Worm (Caenorhabditis elegans): ENCODE results near the gene spp-18.

Gene spp-18

DNA sequence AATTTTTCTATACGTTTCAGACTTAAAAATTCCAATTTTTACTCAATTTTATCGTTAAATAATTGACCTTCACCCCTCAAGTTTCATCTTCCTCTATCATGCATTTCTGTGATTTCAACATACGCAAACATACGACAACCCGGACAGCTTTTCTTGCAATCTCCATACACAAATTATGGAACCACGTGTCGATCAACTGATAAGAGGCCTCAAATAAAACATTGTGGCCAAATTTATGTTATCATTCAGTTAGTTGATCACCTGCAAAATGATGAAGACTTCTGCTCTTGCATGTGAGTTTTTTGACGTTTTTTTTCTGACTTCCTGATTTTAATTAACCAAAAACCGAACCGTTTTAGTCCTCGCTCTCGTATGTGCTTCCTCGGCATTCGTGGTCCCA, at the start of gene spp-18:
spp-18 (plus strand) TSS at position 257 of the 400 bp plus-strand sequence.
- TF ChIP-seq sea-1 (GFP tag; conservative IDR thresholded peaks at IDR 0.05) (no peak), hnd-1 (tag; optimal IDR thresholded peaks at IDR 0.05) (no peak), ceh-36 (tag; optimal IDR thresholded peaks at IDR 0.05) (no peak), B0310.2 (tag; optimal IDR thresholded peaks at IDR 0.05) (no peak), ama-1 (optimal IDR thresholded peaks at IDR 0.05) (no peak), scrt-1 (GFP tag; IDR thresholded peaks at IDR 0.05) (no peak), ceh-13 (GFP tag; optimal IDR thresholded peaks at IDR 0.05) (no peak), tra-4 (tag; optimal IDR thresholded peaks at IDR 0.05) (no peak), ets-7 (tag; optimal IDR thresholded peaks at IDR 0.05) (no peak), tbx-11 (GFP tag; IDR thresholded peaks at IDR 0.05) (no peak), flt-1 (GFP tag; IDR thresholded peaks at IDR 0.05) (no peak), aly-1 (tag; optimal IDR thresholded peaks at IDR 0.05) (no peak), hmbx-1 (tag; optimal IDR thresholded peaks at IDR 0.05) (no peak)

DNA sequence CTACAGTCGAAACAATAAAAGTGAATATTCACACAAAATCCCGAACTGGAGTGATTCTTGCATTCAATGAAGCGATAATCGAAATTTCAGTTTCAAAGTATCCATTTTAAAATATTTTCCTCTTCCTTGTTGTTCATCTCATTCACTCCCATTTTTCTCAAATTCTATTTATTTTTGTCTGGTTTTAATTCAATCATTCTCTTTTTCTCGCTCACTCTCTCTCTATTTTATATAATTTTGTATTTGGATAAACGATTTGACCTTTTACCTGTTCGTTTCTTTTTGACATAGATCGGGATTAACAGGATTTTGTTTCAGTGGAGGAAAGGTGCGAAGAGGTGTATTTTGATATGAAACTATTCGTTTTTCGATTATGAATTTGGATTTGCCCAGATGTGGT, 47.5 kb upstream of the spp-18 start, which contains the start of gene T05A1.5:
T05A1.5 (plus strand) TSS at position 301 of the 400 bp plus-strand sequence.
- TF ChIP-seq sea-1 (GFP tag; conservative IDR thresholded peaks at IDR 0.05) (no peak), ceh-36 (tag; optimal IDR thresholded peaks at IDR 0.05) (no peak)

DNA sequence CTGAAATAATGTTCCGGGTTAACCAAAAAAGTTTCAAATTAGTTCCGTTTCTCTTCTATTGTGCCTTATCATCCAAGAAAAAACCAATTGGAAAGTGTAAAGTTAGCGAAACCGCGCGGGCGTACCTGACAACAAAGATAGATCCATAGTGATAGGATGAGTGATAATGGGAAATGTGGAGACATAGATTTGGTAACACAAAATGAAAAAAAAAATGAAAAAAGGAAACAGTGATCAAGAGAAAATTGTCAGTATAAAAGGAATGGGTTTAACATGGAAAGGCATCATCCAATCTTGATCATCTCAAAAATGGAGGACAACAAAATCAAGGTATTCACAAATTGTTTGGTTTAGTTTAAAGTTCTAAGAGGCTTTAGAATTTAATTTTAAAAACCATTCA, 30.4 kb upstream of the spp-18 start, which contains the start of gene col-122:
col-122 (plus strand) TSS at position 301 of the 400 bp plus-strand sequence.
- TF ChIP-seq sea-1 (GFP tag; conservative IDR thresholded peaks at IDR 0.05) (no peak), scrt-1 (GFP tag; IDR thresholded peaks at IDR 0.05) (no peak), ceh-13 (GFP tag; optimal IDR thresholded peaks at IDR 0.05) (no peak), ama-1 (optimal IDR thresholded peaks at IDR 0.05) (no peak), ets-7 (tag; optimal IDR thresholded peaks at IDR 0.05) (no peak), flt-1 (GFP tag; IDR thresholded peaks at IDR 0.05) (no peak), tra-4 (tag; optimal IDR thresholded peaks at IDR 0.05) (no peak), aly-1 (tag; optimal IDR thresholded peaks at IDR 0.05) (no peak), tbx-37 (GFP tag; conservative IDR thresholded peaks at IDR 0.05) (no peak), tbx-11 (GFP tag; IDR thresholded peaks at IDR 0.05) (no peak), hnd-1 (tag; optimal IDR thresholded peaks at IDR 0.05) (no peak), hmbx-1 (tag; optimal IDR thresholded peaks at IDR 0.05) (no peak), ceh-36 (tag; optimal IDR thresholded peaks at IDR 0.05) (no peak), F13C5.2 (tag; optimal IDR thresholded peaks at IDR 0.05) (no peak), pes-1 (GFP tag; IDR thresholded peaks at IDR 0.05) (no peak), B0310.2 (tag; optimal IDR thresholded peaks at IDR 0.05) (no peak), hmg-4 (GFP tag; optimal IDR thresholded peaks at IDR 0.05) (no peak)

DNA sequence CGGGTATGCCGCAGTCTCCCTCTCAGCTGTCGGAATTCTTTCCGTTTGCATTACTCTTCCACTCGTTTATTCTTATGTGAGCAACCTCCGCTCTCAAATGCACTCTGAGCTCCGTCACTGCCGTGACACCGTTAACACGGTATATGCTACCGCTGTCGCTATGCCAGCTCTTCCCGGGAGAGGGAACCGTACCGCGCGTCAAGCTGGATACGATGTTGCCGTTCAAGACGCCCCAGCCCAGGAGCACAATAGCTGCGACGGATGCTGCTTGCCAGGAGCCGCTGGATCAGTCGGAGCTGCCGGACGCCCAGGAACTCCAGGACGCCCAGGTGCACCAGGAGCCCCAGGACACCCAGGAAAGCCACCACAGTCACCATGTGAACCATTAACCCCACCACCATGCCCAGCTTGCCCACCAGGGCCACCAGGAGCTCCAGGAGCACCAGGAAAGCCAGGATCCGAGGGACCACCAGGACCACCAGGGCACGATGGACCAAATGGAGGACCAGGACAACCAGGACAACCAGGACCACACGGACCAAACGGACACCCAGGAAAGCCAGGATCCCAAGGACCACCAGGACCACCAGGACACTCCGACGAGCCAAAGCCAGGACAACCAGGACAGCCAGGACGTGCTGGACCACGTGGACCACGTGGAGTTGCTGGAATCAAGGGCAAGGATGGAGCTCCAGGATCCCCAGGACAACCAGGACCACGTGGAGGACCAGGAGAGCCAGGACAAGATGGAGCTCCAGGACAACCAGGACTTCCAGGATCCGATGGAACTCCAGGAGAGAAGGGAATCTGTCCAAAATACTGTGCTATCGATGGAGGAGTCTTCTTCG, 29.8 kb upstream of the spp-18 start:
- TF ChIP-seq aly-1 (tag; optimal IDR thresholded peaks at IDR 0.05): peak; percentile 33
- no peak for TF ChIP-seq hnd-1 (tag; optimal IDR thresholded peaks at IDR 0.05)
- no peak for TF ChIP-seq sea-1 (GFP tag; conservative IDR thresholded peaks at IDR 0.05)
- no peak for TF ChIP-seq B0310.2 (tag; optimal IDR thresholded peaks at IDR 0.05)
- no peak for TF ChIP-seq ama-1 (optimal IDR thresholded peaks at IDR 0.05)
- no peak for TF ChIP-seq pes-1 (GFP tag; IDR thresholded peaks at IDR 0.05)
- TF ChIP-seq F13C5.2 (tag; optimal IDR thresholded peaks at IDR 0.05): no peak
- no peak for TF ChIP-seq hmg-4 (GFP tag; optimal IDR thresholded peaks at IDR 0.05)
- TF ChIP-seq tra-4 (tag; optimal IDR thresholded peaks at IDR 0.05): no peak

DNA sequence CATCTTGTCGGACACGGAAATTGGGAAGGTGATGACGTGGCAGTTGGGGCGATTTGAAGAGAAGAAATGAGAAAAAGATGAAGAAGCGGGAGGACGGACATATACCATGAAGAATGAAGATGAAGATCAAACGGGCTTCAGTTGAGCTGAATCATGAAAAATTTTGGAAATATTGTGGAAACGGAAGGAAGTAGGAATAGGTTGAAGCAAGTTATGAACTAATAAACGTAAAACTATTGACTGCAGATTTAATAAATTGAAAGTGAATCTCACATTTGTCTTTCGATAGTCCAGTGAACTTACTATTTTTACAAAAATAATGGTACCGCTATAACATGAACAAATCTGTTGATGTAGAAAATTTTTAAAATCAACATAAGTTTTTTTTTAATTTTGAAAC, 27.0 kb upstream of the spp-18 start, which contains the start of gene lron-14:
lron-14 (minus strand) TSS at position 101 of the 400 bp plus-strand sequence.
- TF ChIP-seq flt-1 (GFP tag; IDR thresholded peaks at IDR 0.05) (no peak), ets-7 (tag; optimal IDR thresholded peaks at IDR 0.05) (no peak), ama-1 (optimal IDR thresholded peaks at IDR 0.05) (no peak), ceh-13 (GFP tag; optimal IDR thresholded peaks at IDR 0.05) (no peak), tra-4 (tag; optimal IDR thresholded peaks at IDR 0.05) (no peak), hmg-4 (GFP tag; optimal IDR thresholded peaks at IDR 0.05) (no peak), scrt-1 (GFP tag; IDR thresholded peaks at IDR 0.05) (no peak), hnd-1 (tag; optimal IDR thresholded peaks at IDR 0.05) (no peak), ceh-36 (tag; optimal IDR thresholded peaks at IDR 0.05) (no peak), tbx-11 (GFP tag; IDR thresholded peaks at IDR 0.05) (no peak), B0310.2 (tag; optimal IDR thresholded peaks at IDR 0.05) (no peak), tbx-37 (GFP tag; conservative IDR thresholded peaks at IDR 0.05) (no peak)

DNA sequence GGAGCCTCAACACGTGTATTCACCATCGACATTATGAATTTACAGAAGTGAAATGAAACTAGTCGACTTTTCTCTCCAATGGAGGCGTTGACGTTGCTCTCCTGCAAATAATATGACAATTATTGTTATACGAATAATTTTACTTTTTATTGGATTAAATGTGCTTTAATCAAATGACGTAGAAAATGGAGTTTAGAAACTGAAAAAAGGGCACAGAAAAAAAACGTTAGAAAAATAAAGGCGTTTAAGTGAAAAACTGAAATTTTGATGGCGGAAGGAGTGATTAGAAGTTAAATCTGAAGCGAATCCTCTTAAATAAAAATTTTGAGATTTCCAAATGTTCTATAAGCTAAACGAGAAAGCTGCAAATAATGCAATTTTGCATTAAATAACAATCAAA, 13.5 kb upstream of the spp-18 start, which contains the start of gene npr-2:
npr-2 (minus strand) TSS at position 101 of the 400 bp plus-strand sequence.
- TF ChIP-seq tra-4 (tag; optimal IDR thresholded peaks at IDR 0.05) (no peak), scrt-1 (GFP tag; IDR thresholded peaks at IDR 0.05) (no peak), F13C5.2 (tag; optimal IDR thresholded peaks at IDR 0.05) (no peak), sea-1 (GFP tag; conservative IDR thresholded peaks at IDR 0.05) (no peak), ets-7 (tag; optimal IDR thresholded peaks at IDR 0.05) (no peak), ceh-36 (tag; optimal IDR thresholded peaks at IDR 0.05) (no peak), hmg-4 (GFP tag; optimal IDR thresholded peaks at IDR 0.05) (no peak), tbx-37 (GFP tag; conservative IDR thresholded peaks at IDR 0.05) (no peak), pes-1 (GFP tag; IDR thresholded peaks at IDR 0.05) (no peak), ama-1 (optimal IDR thresholded peaks at IDR 0.05) (no peak)

DNA sequence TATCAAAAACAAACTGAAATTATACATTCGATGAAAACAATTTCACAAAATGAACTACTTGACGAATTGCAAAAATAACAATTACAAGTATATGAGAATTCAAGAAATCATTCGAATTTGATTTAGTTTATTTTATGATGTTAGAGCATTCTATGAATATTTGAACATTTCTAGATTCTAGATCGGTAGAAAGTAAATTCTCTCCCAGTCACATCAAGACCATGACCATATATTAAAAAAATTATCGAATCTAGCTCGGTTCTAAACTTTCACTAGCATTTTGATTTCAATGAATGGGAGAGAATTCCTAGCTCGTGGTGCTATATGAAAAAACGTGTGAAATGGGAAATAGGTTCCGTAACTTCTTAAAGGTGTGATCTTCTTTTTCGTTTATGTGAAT, 9.2 kb upstream of the spp-18 start:
- TF ChIP-seq pes-1 (GFP tag; IDR thresholded peaks at IDR 0.05) (no peak), hmbx-1 (tag; optimal IDR thresholded peaks at IDR 0.05) (no peak), flt-1 (GFP tag; IDR thresholded peaks at IDR 0.05) (no peak), ama-1 (optimal IDR thresholded peaks at IDR 0.05) (no peak), ceh-36 (tag; optimal IDR thresholded peaks at IDR 0.05) (no peak), hmg-4 (GFP tag; optimal IDR thresholded peaks at IDR 0.05) (no peak), ceh-13 (GFP tag; optimal IDR thresholded peaks at IDR 0.05) (no peak), scrt-1 (GFP tag; IDR thresholded peaks at IDR 0.05) (no peak), aly-1 (tag; optimal IDR thresholded peaks at IDR 0.05) (no peak), tbx-37 (GFP tag; conservative IDR thresholded peaks at IDR 0.05) (no peak), B0310.2 (tag; optimal IDR thresholded peaks at IDR 0.05) (no peak), F13C5.2 (tag; optimal IDR thresholded peaks at IDR 0.05) (no peak), hnd-1 (tag; optimal IDR thresholded peaks at IDR 0.05) (no peak), tbx-11 (GFP tag; IDR thresholded peaks at IDR 0.05) (no peak), tra-4 (tag; optimal IDR thresholded peaks at IDR 0.05) (no peak), ets-7 (tag; optimal IDR thresholded peaks at IDR 0.05) (no peak)

Measured in whole organism, early embryonic.